Worm (Caenorhabditis elegans) whole organism, young adult: ENCODE results near the gene ZK470.4.

Experiments used
- B0019.2 ChIP-seq: fragments of 200-800 bp; sonication (Bioruptor generic); conservative IDR thresholded peaks from 2 replicates; pipeline ENCODE4 v1.3.6; 2022; ENCODE audit warnings: missing genetic modification reagents, missing genetic modification characterization, missing compliant biosample characterization
- B0336.3 ChIP-seq: fragments of 200-800 bp; sonication (Bioruptor generic); IDR thresholded peaks from 2 replicates; pipeline ENCODE4 v1.3.6; 2022; ENCODE audit warnings: missing genetic modification characterization, missing compliant biosample characterization
- F23B12.7 ChIP-seq: sonication (generic microtip); optimal IDR thresholded peaks from 2 replicates; lab custom pipeline; 2017; ENCODE audit warnings: missing genetic modification characterization, mild to moderate bottlenecking, missing compliant biosample characterization, antibody characterized with exemption, moderate library complexity; ENCODE audit not compliant: insufficient read depth
- F52B5.7 ChIP-seq: sonication (generic microtip); optimal IDR thresholded peaks from 2 replicates; lab custom pipeline; 2016; ENCODE audit warnings: mild to moderate bottlenecking, missing genetic modification characterization, missing compliant biosample characterization
- F57C9.4 ChIP-seq: sonication (generic microtip); optimal IDR thresholded peaks from 2 replicates; lab custom pipeline; 2017; ENCODE audit warnings: mild to moderate bottlenecking, missing genetic modification characterization, missing compliant biosample characterization
- K11D2.4 ChIP-seq: fragments of 200-800 bp; sonication (Bioruptor generic); IDR thresholded peaks from 2 replicates; pipeline ENCODE4 v1.3.6; 2022; ENCODE audit warnings: missing genetic modification reagents, missing genetic modification characterization, missing compliant biosample characterization
- T07F8.4 ChIP-seq: sonication (generic microtip); optimal IDR thresholded peaks from 2 replicates; lab custom pipeline; 2016; ENCODE audit warnings: mild to moderate bottlenecking, missing genetic modification characterization, moderate library complexity, missing compliant biosample characterization
- Y53G8AR.9 ChIP-seq: fragments of 200-800 bp; sonication (Bioruptor generic); conservative IDR thresholded peaks from 2 replicates; pipeline ENCODE4 v1.3.6; 2022; ENCODE audit warnings: missing genetic modification reagents, missing genetic modification characterization, missing compliant biosample characterization
- Y56A3A.18 ChIP-seq: fragments of 200-800 bp; sonication (Bioruptor generic); IDR thresholded peaks from 2 replicates; pipeline ENCODE4 v1.3.6; 2022; ENCODE audit warnings: missing genetic modification reagents, missing genetic modification characterization, missing compliant biosample characterization
- Y67H2A.10 ChIP-seq: fragments of 200-800 bp; sonication (Bioruptor generic); conservative IDR thresholded peaks from 2 replicates; pipeline ENCODE4 v1.3.6; 2022; ENCODE audit warnings: missing genetic modification reagents, missing genetic modification characterization, missing compliant biosample characterization
- Y95B8A.8 ChIP-seq: fragments of 200-800 bp; sonication (Bioruptor generic); IDR thresholded peaks from 2 replicates; pipeline ENCODE4 v1.3.6; 2022; ENCODE audit warnings: missing genetic modification reagents, missing genetic modification characterization, missing compliant biosample characterization
- ZK185.1 ChIP-seq: sonication (generic microtip); optimal IDR thresholded peaks from 2 replicates; lab custom pipeline; 2016; ENCODE audit warnings: mild to moderate bottlenecking, missing genetic modification characterization, missing compliant biosample characterization; ENCODE audit not compliant: poor library complexity, severe bottlenecking
- akir-1 ChIP-seq: fragments of 200-800 bp; sonication (Bioruptor generic); optimal IDR thresholded peaks from 2 replicates; lab custom pipeline; 2018; ENCODE audit warnings: mild to moderate bottlenecking, missing genetic modification characterization, moderate library complexity, missing compliant biosample characterization
- bed-2 ChIP-seq: fragments of 200-800 bp; sonication (Bioruptor generic); IDR thresholded peaks from 2 replicates; pipeline ENCODE4 v1.3.6; 2022; ENCODE audit warnings: missing genetic modification reagents, missing genetic modification characterization, missing compliant biosample characterization
- ceh-100 ChIP-seq: fragments of 200-800 bp; sonication (Bioruptor generic); IDR thresholded peaks from 2 replicates; pipeline ENCODE4 v1.3.6; 2022; ENCODE audit warnings: missing genetic modification reagents, missing genetic modification characterization, missing compliant biosample characterization
- ceh-40 ChIP-seq: fragments of 200-800 bp; sonication (Bioruptor generic); IDR thresholded peaks from 2 replicates; pipeline ENCODE4 v1.3.6; 2022; ENCODE audit warnings: missing genetic modification characterization, missing compliant biosample characterization
- ceh-91 ChIP-seq: fragments of 200-800 bp; sonication (Bioruptor generic); IDR thresholded peaks from 2 replicates; pipeline ENCODE4 v1.3.6; 2022; ENCODE audit warnings: missing genetic modification reagents, missing genetic modification characterization, missing compliant biosample characterization
- die-1 ChIP-seq: sonication (generic microtip); optimal IDR thresholded peaks from 2 replicates; lab custom pipeline; 2016; ENCODE audit warnings: missing genotype, mild to moderate bottlenecking, missing genetic modification characterization, missing compliant biosample characterization
- dpff-1 ChIP-seq: sonication (generic microtip); optimal IDR thresholded peaks from 2 replicates; lab custom pipeline; 2017; ENCODE audit warnings: mild to moderate bottlenecking, missing genetic modification characterization, missing compliant biosample characterization
- efl-1 ChIP-seq: fragments of 150-350 bp; optimal IDR thresholded peaks from 2 replicates; lab custom pipeline; 2014; ENCODE audit warnings: missing biosample characterization, missing genetic modification reagents, missing genetic modification characterization
- egl-44 ChIP-seq: fragments of 200-800 bp; sonication (Bioruptor generic); IDR thresholded peaks from 2 replicates; pipeline ENCODE4 v1.3.6; 2022; ENCODE audit warnings: missing genetic modification reagents, missing genetic modification characterization, missing compliant biosample characterization
- ekl-4 ChIP-seq: fragments of 200-800 bp; sonication (Bioruptor generic); IDR thresholded peaks from 2 replicates; pipeline ENCODE4 v1.3.6; 2022; ENCODE audit warnings: missing genetic modification reagents, missing genetic modification characterization, missing compliant biosample characterization
- ets-4 ChIP-seq: fragments of 200-800 bp; sonication (Bioruptor generic); optimal IDR thresholded peaks from 2 replicates; lab custom pipeline; 2018; ENCODE audit warnings: mild to moderate bottlenecking, missing genetic modification characterization, missing compliant biosample characterization
- fkh-3 ChIP-seq: sonication (generic microtip); optimal IDR thresholded peaks from 2 replicates; lab custom pipeline; 2016; ENCODE audit warnings: mild to moderate bottlenecking, missing genetic modification characterization, missing compliant biosample characterization
- hlh-12 ChIP-seq: sonication (generic microtip); optimal IDR thresholded peaks from 2 replicates; lab custom pipeline; 2016; ENCODE audit warnings: missing genetic modification characterization, missing compliant biosample characterization
- hlh-26 ChIP-seq: fragments of 200-800 bp; sonication (Bioruptor generic); conservative IDR thresholded peaks from 2 replicates; pipeline ENCODE4 v1.3.6; 2022; ENCODE audit warnings: missing genetic modification reagents, missing genetic modification characterization, missing compliant biosample characterization
- hrde-1 ChIP-seq: sonication (generic microtip); optimal IDR thresholded peaks from 2 replicates; lab custom pipeline; 2016; ENCODE audit warnings: missing genetic modification characterization, mild to moderate bottlenecking, missing compliant biosample characterization, moderate library complexity, missing genotype, missing genetic modification reagents, borderline replicate concordance
- hsf-1 ChIP-seq: fragments of 200-800 bp; sonication (Bioruptor generic); IDR thresholded peaks from 2 replicates; pipeline ENCODE4 v1.3.6; 2022; ENCODE audit warnings: missing genetic modification reagents, missing genetic modification characterization, missing compliant biosample characterization
- let-607 ChIP-seq, 2 experiments: fragments of 200-800 bp in 1 of 2; sonication (Bioruptor generic) in 1 of 2; sonication (generic microtip) in 1 of 2; optimal IDR thresholded peaks; 2 replicates each; lab custom pipeline; 2016 to 2018; ENCODE audit warnings: mild to moderate bottlenecking in 2 of 2, missing compliant biosample characterization in 2 of 2, missing genetic modification characterization in 2 of 2, moderate library complexity in 2 of 2, missing genotype in 1 of 2
- lin-35 ChIP-seq, 3 experiments: fragments of 150-350 bp in 2 of 3; sonication (generic microtip) in 1 of 3; optimal IDR thresholded peaks; 2 replicates each; lab custom pipeline; 2014 to 2018; ENCODE audit warnings: missing biosample characterization in 3 of 3, missing genetic modification characterization in 3 of 3, missing genetic modification reagents in 3 of 3
- madf-3 ChIP-seq: fragments of 200-800 bp; sonication (Bioruptor generic); IDR thresholded peaks from 2 replicates; pipeline ENCODE4 v1.3.6; 2022; ENCODE audit warnings: missing genetic modification reagents, missing genetic modification characterization, missing compliant biosample characterization
- mel-28 ChIP-seq: sonication (generic microtip); optimal IDR thresholded peaks from 2 replicates; lab custom pipeline; 2016; ENCODE audit warnings: borderline replicate concordance, mild to moderate bottlenecking, missing genetic modification characterization, missing compliant biosample characterization
- mes-4 ChIP-seq: sonication (generic microtip); optimal IDR thresholded peaks from 2 replicates; lab custom pipeline; 2016; ENCODE audit warnings: missing genotype, missing genetic modification characterization, missing compliant biosample characterization
- mxl-1 ChIP-seq: sonication (generic microtip); optimal IDR thresholded peaks from 2 replicates; lab custom pipeline; 2016; ENCODE audit warnings: missing genetic modification characterization, missing compliant biosample characterization
- nhr-90 ChIP-seq: sonication (generic microtip); optimal IDR thresholded peaks from 2 replicates; lab custom pipeline; 2016; ENCODE audit warnings: missing genotype, mild to moderate bottlenecking, missing genetic modification characterization, missing compliant biosample characterization
- pha-4 ChIP-seq: fragments of 150-350 bp; sonication (generic microtip); optimal IDR thresholded peaks from 2 replicates; lab custom pipeline; 2014; ENCODE audit warnings: missing biosample characterization, missing genetic modification reagents, missing genetic modification characterization
- rcor-1 ChIP-seq: fragments of 200-800 bp; sonication (Bioruptor generic); IDR thresholded peaks from 2 replicates; pipeline ENCODE4 v1.3.6; 2022; ENCODE audit warnings: missing genetic modification reagents, missing genetic modification characterization, missing compliant biosample characterization
- rpc-1 ChIP-seq, 2 experiments: fragments of 150-350 bp in 1 of 2; sonication (generic microtip) in 1 of 2; optimal IDR thresholded peaks; 2 replicates each; lab custom pipeline; 2014 to 2018; ENCODE audit warnings: missing biosample characterization in 1 of 2, missing genetic modification characterization in 1 of 2, missing genetic modification reagents in 1 of 2, missing genotype in 1 of 2
- snpc-1.1 ChIP-seq: sonication (generic microtip); optimal IDR thresholded peaks from 2 replicates; lab custom pipeline; 2017; ENCODE audit warnings: missing genetic modification characterization, mild to moderate bottlenecking, missing compliant biosample characterization, antibody characterized with exemption, moderate library complexity, missing genotype, missing genetic modification reagents; ENCODE audit not compliant: insufficient read depth
- snpc-1.3 ChIP-seq: sonication (generic microtip); optimal IDR thresholded peaks from 2 replicates; lab custom pipeline; 2017; ENCODE audit warnings: missing genetic modification characterization, mild to moderate bottlenecking, missing compliant biosample characterization, antibody characterized with exemption, moderate library complexity, missing genotype, missing genetic modification reagents; ENCODE audit not compliant: insufficient read depth
- snpc-3.4 ChIP-seq: sonication (generic microtip); optimal IDR thresholded peaks from 2 replicates; lab custom pipeline; 2017; ENCODE audit warnings: missing genetic modification characterization, mild to moderate bottlenecking, missing compliant biosample characterization, antibody characterized with exemption, moderate library complexity, missing genotype, missing genetic modification reagents
- tlf-1 ChIP-seq: fragments of 200-800 bp; sonication (Bioruptor generic); optimal IDR thresholded peaks from 2 replicates; lab custom pipeline; 2018; ENCODE audit warnings: mild to moderate bottlenecking, missing genetic modification characterization, missing compliant biosample characterization
- unc-130 ChIP-seq: sonication (generic microtip); optimal IDR thresholded peaks from 2 replicates; lab custom pipeline; 2016; ENCODE audit warnings: missing genetic modification reagents, missing genetic modification characterization, missing compliant biosample characterization
- zfh-2 ChIP-seq: fragments of 200-800 bp; sonication (Bioruptor generic); conservative IDR thresholded peaks from 2 replicates; pipeline ENCODE4 v1.3.6; 2022; ENCODE audit warnings: missing genetic modification reagents, missing genetic modification characterization, missing compliant biosample characterization
- zim-3 ChIP-seq: sonication (generic microtip); optimal IDR thresholded peaks from 2 replicates; lab custom pipeline; 2017; ENCODE audit warnings: mild to moderate bottlenecking, missing genetic modification characterization, moderate library complexity, missing compliant biosample characterization
- ztf-22 ChIP-seq: fragments of 200-800 bp; sonication (Bioruptor generic); optimal IDR thresholded peaks from 2 replicates; lab custom pipeline; 2018; ENCODE audit warnings: mild to moderate bottlenecking, missing genetic modification characterization, moderate library complexity, missing compliant biosample characterization
- ztf-3 ChIP-seq: fragments of 200-800 bp; sonication (Bioruptor generic); optimal IDR thresholded peaks from 2 replicates; lab custom pipeline; 2018; ENCODE audit warnings: mild to moderate bottlenecking, missing genetic modification characterization, missing compliant biosample characterization

The ZK470.4 gene

DNA sequence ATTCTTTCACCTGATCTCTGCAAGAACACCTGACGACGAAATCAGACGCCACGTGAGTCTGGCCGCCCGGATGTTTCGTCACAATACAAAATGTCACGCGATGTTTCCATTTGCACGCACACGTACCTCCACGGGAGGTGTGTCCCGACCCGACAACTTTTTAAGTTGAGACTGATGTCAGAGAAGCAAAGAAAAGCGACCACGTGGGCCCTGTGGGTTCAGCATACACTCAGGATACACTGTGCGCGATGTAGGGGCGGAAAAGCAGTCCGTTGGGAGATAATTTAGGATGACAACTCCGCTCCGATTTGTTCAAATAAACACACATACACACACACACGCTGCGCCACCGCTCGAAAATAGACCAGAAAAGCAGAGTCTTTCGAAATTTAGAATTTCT, 2.6 kb upstream of the ZK470.4 start (continued):
- peak; percentile 86 for TF ChIP-seq K11D2.4 (GFP tag; lab: Robert Waterston, UW)
- no peak for TF ChIP-seq ceh-91
- TF ChIP-seq Y67H2A.10 (GFP tag; lab: Robert Waterston, UW) = no peak; the same call in 1 of the 2 replicates
- TF ChIP-seq F52B5.7 (tag; lab: Kevin White, UChicago) = no peak
- TF ChIP-seq hlh-26 = no peak
- peak; percentile 46 for TF ChIP-seq mxl-1 (tag; lab: Kevin White, UChicago)
- TF ChIP-seq hrde-1 (tag; lab: Kevin White, UChicago) = no peak
- TF ChIP-seq hsf-1 (GFP tag; lab: Robert Waterston, UW) = 0 out of 2 replicates have a peak, but pooled peaks have one; percentile 23
- peak; percentile 41 for TF ChIP-seq nhr-90 (tag; lab: Kevin White, UChicago)
- TF ChIP-seq zim-3 (tag; lab: Kevin White, UChicago) = no peak
- TF ChIP-seq akir-1 (GFP tag; lab: Kevin White, UChicago) = peak; percentile 29
- peak; percentile 38 for TF ChIP-seq ets-4
- TF ChIP-seq snpc-1.3 (tag; lab: Kevin White, UChicago) = no peak
- peak; percentile 42; the same call in 1 of the 2 replicates for TF ChIP-seq Y53G8AR.9 (GFP tag; lab: Robert Waterston, UW)
- TF ChIP-seq B0336.3 (GFP tag; lab: Robert Waterston, UW) = peak; percentile 82
- TF ChIP-seq rpc-1 (optimal IDR thresholded peaks at IDR 0.05; lab: Kevin White, UChicago) = no peak
- no peak for TF ChIP-seq rpc-1 (tag; optimal IDR thresholded peaks at IDR 0.05; lab: Kevin White, UChicago)
- TF ChIP-seq rcor-1 (GFP tag; lab: Robert Waterston, UW) = no peak
- no peak for TF ChIP-seq B0019.2
- TF ChIP-seq madf-3 (GFP tag; lab: Robert Waterston, UW) = 0 out of 2 replicates have a peak, but pooled peaks have one; percentile 15
- TF ChIP-seq efl-1 (GFP tag; lab: Kevin White, UChicago) = no peak
- TF ChIP-seq mes-4 (tag; lab: Kevin White, UChicago) = no peak
- no peak for TF ChIP-seq Y95B8A.8
- TF ChIP-seq mel-28 (tag; lab: Kevin White, UChicago) = peak; percentile 1
- peak; percentile 41 to 50 for TF ChIP-seq let-607 (tag; optimal IDR thresholded peaks at IDR 0.05; lab: Kevin White, UChicago)
- TF ChIP-seq ztf-3 (GFP tag; lab: Kevin White, UChicago) = no peak
- no peak for TF ChIP-seq unc-130
- TF ChIP-seq hlh-12 (tag; lab: Kevin White, UChicago) = no peak
- no peak for TF ChIP-seq ZK185.1
- TF ChIP-seq dpff-1 (tag; lab: Kevin White, UChicago) = no peak
- TF ChIP-seq F57C9.4 (tag; lab: Kevin White, UChicago) = no peak
- no peak for TF ChIP-seq snpc-1.1 (tag; lab: Kevin White, UChicago)
- TF ChIP-seq die-1 (tag; lab: Kevin White, UChicago) = peak; percentile 17
- TF ChIP-seq Y56A3A.18 (GFP tag; lab: Robert Waterston, UW) = no peak
- no peak for TF ChIP-seq ekl-4 (GFP tag; lab: Robert Waterston, UW)
- no peak for TF ChIP-seq ceh-100
- TF ChIP-seq ztf-22 (GFP tag; lab: Kevin White, UChicago) = peak; percentile 85
- TF ChIP-seq pha-4 (tag; lab: Kevin White, UChicago) = no peak
- no peak for TF ChIP-seq F23B12.7
- TF ChIP-seq snpc-3.4 (tag; lab: Kevin White, UChicago) = no peak
- no peak for TF ChIP-seq bed-2 (GFP tag; lab: Robert Waterston, UW)
- no peak for TF ChIP-seq ceh-40 (GFP tag; lab: Robert Waterston, UW)
- TF ChIP-seq lin-35 (GFP tag; optimal IDR thresholded peaks at IDR 0.05; lab: Kevin White, UChicago) = peak in 1 of 3 experiments; percentile 39
- TF ChIP-seq T07F8.4 (tag; lab: Kevin White, UChicago) = no peak
- TF ChIP-seq zfh-2 (GFP tag; lab: Robert Waterston, UW) = peak; percentile 83
- TF ChIP-seq tlf-1 (GFP tag; lab: Kevin White, UChicago) = peak; percentile 50
- TF ChIP-seq egl-44 (GFP tag; lab: Robert Waterston, UW) = peak; percentile 68; the same call in 1 of the 2 replicates
- TF ChIP-seq fkh-3 (tag; lab: Kevin White, UChicago) = no peak
